Fruit fly (Drosophila melanogaster) whole organism: ENCODE data around the gene rha.

Experiments used
- CG8478 ChIP-seq: fragments of >200 bp; optimal IDR thresholded peaks from 2 replicates; lab custom pipeline; 2018; ENCODE audit warnings: inconsistent platforms
- Dll ChIP-seq: fragments of >200 bp; optimal IDR thresholded peaks from 2 replicates; lab custom pipeline; 2017
- EcR ChIP-seq, 2 experiments: fragments of >200 bp; optimal IDR thresholded peaks; 2 replicates each; lab custom pipeline; 2017; ENCODE audit warnings: missing biosample characterization in 2 of 2, missing genetic modification characterization in 2 of 2, missing genetic modification reagents in 2 of 2
- pan ChIP-seq: fragments of >200 bp; optimal IDR thresholded peaks from 2 replicates; lab custom pipeline; 2017
- psq ChIP-seq: fragments of >200 bp; optimal IDR thresholded peaks from 2 replicates; lab custom pipeline; 2017
- usp ChIP-seq: fragments of >200 bp; optimal IDR thresholded peaks from 2 replicates; lab custom pipeline; 2017; ENCODE audit warnings: missing biosample characterization, missing genetic modification characterization, mixed read lengths

DNA sequence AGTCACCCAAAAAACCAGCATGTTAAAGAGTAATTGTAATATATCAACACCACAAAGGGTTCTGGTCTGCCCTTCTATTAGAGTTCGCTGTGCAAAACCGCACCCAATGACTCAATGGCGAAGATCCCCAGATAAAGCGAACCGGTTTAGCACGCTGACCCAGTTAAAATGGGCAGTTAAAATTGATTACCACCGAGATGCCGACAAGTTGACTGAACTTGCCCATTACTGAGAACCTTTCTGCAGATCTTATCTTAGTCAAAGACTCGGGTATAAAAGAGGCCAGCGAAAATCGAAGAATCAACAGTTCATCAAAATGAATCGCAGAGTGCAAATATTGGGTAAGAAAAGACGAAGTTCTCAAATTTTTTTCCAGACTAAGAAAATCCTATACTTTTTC is 43.3 kb downstream of the rha start, which contains the start of gene CG31437:
- TF ChIP-seq CG8478 (lab: Kevin White, UChicago): no peak
- TF ChIP-seq usp (GFP tag; lab: Kevin White, UChicago): no peak
- no peak for TF ChIP-seq pan (lab: Kevin White, UChicago)
- TF ChIP-seq EcR (GFP tag; optimal IDR thresholded peaks at IDR 0.05; lab: Kevin White, UChicago): no peak
- TF ChIP-seq Dll (lab: Kevin White, UChicago): no peak
- no peak for TF ChIP-seq psq
